Worm (Caenorhabditis elegans) whole organism, midembryonic: ENCODE measurements around the gene F41H10.5.

Source experiments
- T22C8.4 ChIP-seq: fragments of 200-800 bp; sonication (Bioruptor generic); IDR thresholded peaks from 2 replicates; pipeline ENCODE4 v1.3.6; 2022; ENCODE audit warnings: missing genetic modification characterization, missing compliant biosample characterization
- cog-1 ChIP-seq: sonication (generic microtip); optimal IDR thresholded peaks from 2 replicates; lab custom pipeline; 2016; ENCODE audit warnings: missing genetic modification characterization, missing compliant biosample characterization
- flt-1 ChIP-seq: fragments of 200-800 bp; sonication (Bioruptor generic); IDR thresholded peaks from 2 replicates; pipeline ENCODE4 v1.3.6; 2022; ENCODE audit warnings: missing genetic modification characterization, missing compliant biosample characterization
- klf-2 ChIP-seq: fragments of 200-800 bp; sonication (Bioruptor generic); conservative IDR thresholded peaks from 2 replicates; pipeline ENCODE4 v1.3.6; 2022; ENCODE audit warnings: missing genetic modification reagents, missing genetic modification characterization, missing compliant biosample characterization
- med-1 ChIP-seq: sonication (generic microtip); optimal IDR thresholded peaks from 2 replicates; lab custom pipeline; 2017; ENCODE audit warnings: missing genetic modification characterization, mild to moderate bottlenecking, missing compliant biosample characterization, antibody characterized with exemption, missing genetic modification reagents; ENCODE audit not compliant: insufficient read depth
- ref-1 ChIP-seq: fragments of 200-800 bp; sonication (Bioruptor generic); conservative IDR thresholded peaks from 2 replicates; pipeline ENCODE4 v1.3.6; 2022; ENCODE audit warnings: missing genetic modification reagents, missing genetic modification characterization, missing compliant biosample characterization
- tab-1 ChIP-seq: fragments of 200-800 bp; sonication (Bioruptor generic); IDR thresholded peaks from 2 replicates; pipeline ENCODE4 v1.3.6; 2022; ENCODE audit warnings: missing genetic modification characterization, missing compliant biosample characterization
- ztf-23 ChIP-seq: fragments of 200-800 bp; sonication (Bioruptor generic); IDR thresholded peaks from 2 replicates; pipeline ENCODE4 v1.3.6; 2022; ENCODE audit warnings: missing genetic modification reagents, missing genetic modification characterization, missing compliant biosample characterization
- ztf-29 ChIP-seq: fragments of 200-800 bp; sonication (Bioruptor generic); IDR thresholded peaks from 2 replicates; pipeline ENCODE4 v1.3.6; 2022; ENCODE audit warnings: missing genetic modification reagents, missing genetic modification characterization, missing compliant biosample characterization

Gene F41H10.5

DNA sequence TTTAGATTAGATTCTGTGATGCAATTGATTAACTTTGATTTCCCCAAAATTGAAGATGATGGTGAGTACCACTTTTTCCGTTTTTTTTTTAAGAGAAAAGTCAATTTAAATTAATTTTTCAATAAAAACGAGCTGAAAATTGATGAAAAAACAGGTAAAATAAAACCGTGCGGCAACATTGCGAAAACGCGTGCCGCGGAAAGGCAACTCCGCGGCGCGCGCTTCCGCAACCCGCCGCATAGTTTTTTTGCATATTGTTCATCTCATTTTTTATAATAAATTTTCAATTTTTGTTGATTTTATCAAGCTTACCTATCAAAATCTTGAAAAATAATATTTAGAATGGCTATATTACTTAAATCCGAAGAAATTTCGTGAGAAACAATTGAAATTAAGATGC is 10.2 kb downstream of the F41H10.5 start:
- peak; percentile 39; the same call in 1 of the 2 replicates for TF ChIP-seq tab-1
- 0 out of 2 replicates have a peak, but pooled peaks have one; percentile 29 for TF ChIP-seq ztf-29 (GFP tag; lab: Robert Waterston, UW)
- TF ChIP-seq flt-1 (GFP tag; lab: Robert Waterston, UW): peak; percentile 85
- peak; percentile 34 for TF ChIP-seq med-1
- TF ChIP-seq cog-1 (tag; lab: Kevin White, UChicago): peak; percentile 26
- TF ChIP-seq ref-1 (GFP tag; lab: Robert Waterston, UW): 0 out of 2 replicates have a peak, but pooled peaks have one; percentile 19
- TF ChIP-seq ztf-23 (GFP tag; lab: Robert Waterston, UW): 0 out of 2 replicates have a peak, but pooled peaks have one; percentile 25
- no peak for TF ChIP-seq klf-2 (GFP tag; lab: Robert Waterston, UW)
- peak; percentile 57; the same call in 1 of the 2 replicates for TF ChIP-seq T22C8.4 (GFP tag; lab: Robert Waterston, UW)

DNA sequence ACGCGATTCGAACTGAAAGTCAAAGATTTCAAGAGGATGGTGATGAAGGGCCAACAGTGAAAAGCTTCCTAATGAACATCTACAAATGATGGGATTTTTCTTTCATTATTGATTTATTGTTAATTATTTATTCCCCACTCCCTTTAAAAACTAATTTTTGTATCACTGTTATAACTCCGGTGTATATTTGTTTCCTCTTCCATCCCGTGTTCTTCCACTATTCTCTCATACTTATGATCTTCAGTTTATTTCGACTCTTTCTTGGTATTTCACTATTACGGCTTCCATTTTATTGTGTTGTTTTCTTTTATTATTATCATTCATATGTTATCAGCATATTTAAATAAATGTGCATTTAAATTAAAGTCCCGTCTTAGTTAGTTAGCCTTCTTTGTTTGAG is 13.6 kb downstream of the F41H10.5 start:
- no peak for TF ChIP-seq med-1
- TF ChIP-seq ztf-29 (GFP tag; lab: Robert Waterston, UW): no peak
- TF ChIP-seq cog-1 (tag; lab: Kevin White, UChicago): no peak
- no peak for TF ChIP-seq T22C8.4 (GFP tag; lab: Robert Waterston, UW)
- TF ChIP-seq tab-1: no peak
- no peak for TF ChIP-seq klf-2 (GFP tag; lab: Robert Waterston, UW)
- TF ChIP-seq ref-1 (GFP tag; lab: Robert Waterston, UW): no peak
- TF ChIP-seq ztf-23 (GFP tag; lab: Robert Waterston, UW): no peak

DNA sequence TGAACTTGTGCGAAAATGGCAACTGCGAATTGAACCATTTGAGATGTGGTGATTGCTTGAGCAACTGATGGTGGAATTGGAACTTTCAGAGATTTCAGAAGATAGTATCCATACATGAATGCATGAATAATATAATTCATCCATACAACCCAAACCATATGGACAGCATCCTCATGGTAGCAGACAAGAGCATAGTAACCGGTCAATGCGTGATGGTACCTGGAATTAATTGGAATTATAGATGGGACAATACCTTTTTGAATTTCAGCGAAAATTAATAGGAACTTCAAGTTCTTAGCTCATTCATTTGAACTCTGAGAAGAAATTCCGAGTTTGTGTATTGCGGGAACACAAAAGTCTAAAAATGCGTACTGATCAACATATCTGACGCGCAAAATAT is 14.2 kb downstream of the F41H10.5 start:
- TF ChIP-seq klf-2 (GFP tag; lab: Robert Waterston, UW) (no peak), tab-1 (no peak), flt-1 (GFP tag; lab: Robert Waterston, UW) (no peak), ztf-23 (GFP tag; lab: Robert Waterston, UW) (no peak), cog-1 (tag; lab: Kevin White, UChicago) (no peak), med-1 (no peak), T22C8.4 (GFP tag; lab: Robert Waterston, UW) (no peak), ref-1 (GFP tag; lab: Robert Waterston, UW) (no peak)

DNA sequence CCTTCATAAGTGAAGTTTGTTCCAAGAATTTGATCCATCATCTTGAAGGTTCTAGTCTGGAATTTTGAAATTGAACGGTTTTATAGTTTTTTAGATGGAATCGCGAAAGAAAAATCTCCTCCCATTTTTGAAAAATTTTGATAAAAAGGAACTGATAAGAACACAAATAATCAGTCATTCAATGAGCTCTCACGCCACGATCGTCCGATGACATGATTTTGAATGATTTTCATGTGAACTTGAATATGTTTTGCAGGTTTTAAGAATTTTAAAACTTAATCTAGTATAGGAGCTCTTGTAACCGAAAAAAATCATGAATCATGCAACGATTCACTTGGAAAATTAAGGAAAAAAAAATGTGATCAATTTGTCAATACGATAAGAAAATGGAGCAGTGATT is 16.4 kb downstream of the F41H10.5 start, which contains the start of gene elo-5:
elo-5 (minus strand) TSS at position 56 of the 400 bp plus-strand sequence.
- TF ChIP-seq med-1 (no peak), tab-1 (no peak), T22C8.4 (GFP tag; lab: Robert Waterston, UW) (no peak), ref-1 (GFP tag; lab: Robert Waterston, UW) (no peak), ztf-29 (GFP tag; lab: Robert Waterston, UW) (no peak), flt-1 (GFP tag; lab: Robert Waterston, UW) (no peak), klf-2 (GFP tag; lab: Robert Waterston, UW) (no peak), cog-1 (tag; lab: Kevin White, UChicago) (no peak), ztf-23 (GFP tag; lab: Robert Waterston, UW) (no peak)

DNA sequence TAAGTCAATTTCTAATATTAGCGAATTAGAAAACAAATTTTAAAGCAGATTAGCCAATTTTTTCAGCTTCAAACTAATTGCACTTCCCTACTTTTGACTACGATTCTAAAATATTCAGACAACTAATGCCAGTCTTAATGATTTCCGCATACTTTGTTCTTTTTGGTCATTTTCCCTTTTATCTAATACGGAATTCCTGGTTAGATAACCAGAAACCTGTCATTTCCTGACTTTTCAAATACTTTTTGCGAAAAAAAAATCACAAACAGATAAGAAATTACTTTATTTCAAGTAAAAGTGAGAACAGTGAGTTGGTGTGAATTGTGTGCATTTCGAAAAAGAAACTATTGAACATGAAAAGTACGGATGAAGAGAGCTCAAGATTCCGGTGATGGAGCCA is 19.4 kb downstream of the F41H10.5 start:
- TF ChIP-seq ztf-23 (GFP tag; lab: Robert Waterston, UW) (no peak), tab-1 (no peak), med-1 (no peak), T22C8.4 (GFP tag; lab: Robert Waterston, UW) (no peak), flt-1 (GFP tag; lab: Robert Waterston, UW) (no peak), klf-2 (GFP tag; lab: Robert Waterston, UW) (no peak), ztf-29 (GFP tag; lab: Robert Waterston, UW) (no peak), ref-1 (GFP tag; lab: Robert Waterston, UW) (no peak)

DNA sequence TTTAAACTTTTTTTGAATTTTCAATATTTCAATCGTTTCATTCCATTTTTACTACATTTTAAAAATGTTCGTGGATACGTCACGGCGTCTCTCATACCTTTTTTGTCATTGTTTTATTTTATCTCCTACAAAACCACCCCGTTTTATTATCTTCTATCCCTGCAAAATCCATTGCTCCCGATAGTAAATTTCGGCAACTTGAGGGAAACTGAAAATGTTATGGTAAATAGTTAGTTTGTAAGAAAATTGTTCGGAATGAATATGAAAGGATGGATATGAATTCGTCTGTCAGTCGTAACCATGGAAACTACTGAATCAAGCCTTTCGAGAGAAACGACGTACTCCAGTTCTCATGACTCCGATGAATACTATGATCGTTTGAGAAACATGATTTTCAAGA is 20.6 kb downstream of the F41H10.5 start, which contains the start of gene F41H10.2:
F41H10.2 (plus strand) TSS at position 301 of the 400 bp plus-strand sequence.
- TF ChIP-seq flt-1 (GFP tag; lab: Robert Waterston, UW) (no peak), T22C8.4 (GFP tag; lab: Robert Waterston, UW) (no peak), tab-1 (no peak)

DNA sequence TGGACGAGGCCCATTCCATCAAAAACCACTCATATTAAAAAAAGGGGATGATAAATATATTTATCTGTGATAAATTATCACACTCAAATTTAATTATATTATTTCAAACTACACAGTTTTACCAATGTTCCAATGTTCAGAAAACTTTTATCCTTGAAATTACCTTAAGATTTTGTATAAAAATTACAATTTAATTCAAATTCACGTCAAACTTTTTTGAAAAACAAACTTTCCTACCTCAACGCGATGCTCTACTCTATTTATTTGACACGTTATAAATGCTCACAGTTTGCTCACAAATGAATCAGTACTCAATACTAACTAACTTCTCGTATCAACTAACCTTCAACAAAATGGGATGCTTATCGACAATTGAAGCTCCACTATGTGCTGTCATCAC is 21.9 kb downstream of the F41H10.5 start, which contains the start of gene F41H10.1:
F41H10.1 (plus strand) TSS at position 301 of the 400 bp plus-strand sequence.
- no peak for TF ChIP-seq ref-1 (GFP tag; lab: Robert Waterston, UW)
- no peak for TF ChIP-seq ztf-23 (GFP tag; lab: Robert Waterston, UW)

DNA sequence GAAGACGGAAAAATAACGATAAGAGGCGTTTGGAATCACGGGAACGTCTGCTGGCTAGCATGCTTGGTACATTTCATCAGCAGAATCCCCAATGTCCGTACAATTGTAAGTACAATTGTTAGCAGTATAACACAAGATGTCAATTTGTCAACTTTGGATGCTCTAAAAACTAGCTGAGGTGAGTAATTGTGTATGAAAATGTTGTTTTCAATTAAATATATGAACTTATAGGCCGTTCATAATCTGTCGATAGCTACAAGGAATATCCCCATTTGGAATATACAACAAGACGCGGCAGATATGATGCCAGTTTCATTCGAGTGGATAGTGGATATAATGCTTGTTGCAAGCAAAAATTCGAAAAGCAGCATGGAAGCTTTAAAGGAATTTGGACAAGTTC is 24.3 kb downstream of the F41H10.5 start, which contains the start of gene F41H10.12:
F41H10.12 (plus strand) TSS at position 301 of the 400 bp plus-strand sequence.
- TF ChIP-seq T22C8.4 (GFP tag; lab: Robert Waterston, UW): no peak
- TF ChIP-seq tab-1: no peak
- no peak for TF ChIP-seq cog-1 (tag; lab: Kevin White, UChicago)
- TF ChIP-seq ztf-23 (GFP tag; lab: Robert Waterston, UW): no peak
- no peak for TF ChIP-seq ztf-29 (GFP tag; lab: Robert Waterston, UW)
- TF ChIP-seq flt-1 (GFP tag; lab: Robert Waterston, UW): no peak
- no peak for TF ChIP-seq klf-2 (GFP tag; lab: Robert Waterston, UW)

DNA sequence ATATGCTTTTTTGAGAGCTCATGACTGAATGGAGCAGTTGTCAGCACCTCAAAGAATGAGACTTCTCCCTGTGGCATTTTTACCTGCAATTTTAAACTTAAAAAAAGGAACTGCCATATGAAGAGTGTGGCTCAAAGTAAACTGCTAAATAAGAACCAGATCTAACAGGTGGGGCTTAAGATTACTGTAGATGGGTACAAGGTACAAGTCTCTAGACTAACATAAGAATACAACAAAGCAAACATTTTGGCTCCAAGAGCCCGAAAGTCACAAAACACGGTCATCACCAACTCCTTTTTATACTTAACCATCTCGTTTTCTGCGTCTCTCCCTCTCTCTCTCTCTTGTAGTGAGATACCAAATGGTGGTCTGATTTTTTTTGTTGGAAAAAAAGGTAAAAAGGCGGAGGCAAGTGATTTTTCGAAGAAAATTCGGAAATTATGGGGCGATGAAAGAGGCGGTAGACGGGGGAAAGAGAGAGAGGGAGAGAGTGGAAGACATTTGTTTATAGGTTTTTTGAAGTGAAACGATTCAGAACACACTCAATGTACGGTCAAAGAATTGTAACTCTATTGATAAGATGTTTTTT is 27.9 kb downstream of the F41H10.5 start, which contains the start of gene elo-6:
elo-6 (minus strand) TSS at position 83 of the 589 bp plus-strand sequence.
- TF ChIP-seq cog-1 (tag; lab: Kevin White, UChicago) (no peak), flt-1 (GFP tag; lab: Robert Waterston, UW) (no peak)

DNA sequence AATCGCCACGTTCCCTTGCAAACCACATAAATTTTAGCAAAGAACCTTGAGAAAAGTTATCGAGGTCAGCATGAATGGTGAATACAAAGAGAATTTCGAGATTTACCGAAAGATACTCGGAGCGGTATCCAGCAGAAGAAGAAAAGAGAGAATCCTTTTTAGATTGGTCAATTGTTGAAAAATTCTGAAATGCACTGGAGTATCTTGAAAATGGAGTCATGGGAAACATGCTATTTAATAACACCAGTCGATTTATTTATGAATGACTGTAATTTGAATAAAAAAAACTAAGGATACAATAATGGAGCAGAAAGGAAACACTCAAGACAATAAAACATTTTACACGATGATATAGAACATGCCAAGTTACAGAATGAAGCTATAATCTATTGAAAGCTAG is 29.2 kb downstream of the F41H10.5 start:
- no peak for TF ChIP-seq ztf-23 (GFP tag; lab: Robert Waterston, UW)
